Worm (Caenorhabditis elegans): ENCODE results near the gene sucg-1.

ce11 chrIV:7679120-7679519 lies 49.6 kb upstream of the sucg-1 start:
- TF ChIP-seq elt-3 (tag; optimal IDR thresholded peaks at IDR 0.05), result no peak
- TF ChIP-seq nhr-28 (tag; optimal IDR thresholded peaks at IDR 0.05), result no peak
- TF ChIP-seq aly-2 (tag; optimal IDR thresholded peaks at IDR 0.05), result no peak
- no peak for TF ChIP-seq mdl-1 (tag; optimal IDR thresholded peaks at IDR 0.05)

Measured in whole organism, L1 larva.